Fruit fly (Drosophila melanogaster) whole organism, adult: ENCODE results near the gene CG7011.

Source experiments
- CG11617 ChIP-seq: fragments of 200-800 bp; sonication (Bioruptor generic); optimal IDR thresholded peaks from 2 replicates; lab custom pipeline; 2017; ENCODE audit warnings: mild to moderate bottlenecking, missing biosample characterization, missing genetic modification reagents, missing genetic modification characterization
- CG12768 ChIP-seq: fragments of 200-800 bp; sonication (Bioruptor generic); optimal IDR thresholded peaks from 2 replicates; lab custom pipeline; 2017; ENCODE audit warnings: missing biosample characterization, missing genetic modification characterization, mild to moderate bottlenecking, moderate library complexity, missing genetic modification reagents
- CG14711 ChIP-seq: fragments of 200-800 bp; sonication (Bioruptor generic); optimal IDR thresholded peaks from 2 replicates; lab custom pipeline; 2018; ENCODE audit warnings: missing biosample characterization, mild to moderate bottlenecking, missing genetic modification characterization, moderate library complexity
- CG1620 ChIP-seq: fragments of 200-800 bp; sonication (Bioruptor generic); optimal IDR thresholded peaks from 2 replicates; lab custom pipeline; 2016; ENCODE audit warnings: missing biosample characterization, missing genetic modification characterization
- CG33017 ChIP-seq: fragments of 200-800 bp; sonication (Bioruptor generic); optimal IDR thresholded peaks from 2 replicates; lab custom pipeline; 2018; ENCODE audit warnings: missing biosample characterization, mild to moderate bottlenecking, missing genetic modification characterization, moderate library complexity
- CG7101 ChIP-seq: fragments of 200-800 bp; sonication (Bioruptor generic); optimal IDR thresholded peaks from 2 replicates; lab custom pipeline; 2018; ENCODE audit warnings: missing biosample characterization, mild to moderate bottlenecking, missing genetic modification characterization, moderate library complexity
- Crg-1 ChIP-seq: fragments of 200-800 bp; sonication (Bioruptor generic); optimal IDR thresholded peaks from 2 replicates; lab custom pipeline; 2016; ENCODE audit warnings: missing biosample characterization, missing genetic modification characterization
- Hr96 ChIP-seq: fragments of 200-800 bp; sonication (Bioruptor generic); optimal IDR thresholded peaks from 2 replicates; lab custom pipeline; 2016; ENCODE audit warnings: missing biosample characterization, missing genetic modification characterization
- kay ChIP-seq: fragments of 200-800 bp; sonication (Bioruptor generic); peaks from one replicate; lab custom pipeline; 2016; ENCODE audit warnings: missing biosample characterization, missing genetic modification characterization, borderline replicate concordance
- ovo ChIP-seq: fragments of 200-800 bp; sonication (Bioruptor generic); optimal IDR thresholded peaks from 2 replicates; lab custom pipeline; 2016; ENCODE audit warnings: missing biosample characterization, missing genetic modification characterization
- pad ChIP-seq: fragments of 200-800 bp; sonication (Bioruptor generic); optimal IDR thresholded peaks from 3 replicates; lab custom pipeline; 2017; ENCODE audit warnings: missing biosample characterization, missing genetic modification characterization, mild to moderate bottlenecking, moderate library complexity, missing genetic modification reagents
- toe ChIP-seq: fragments of 200-800 bp; sonication (Bioruptor generic); optimal IDR thresholded peaks from 2 replicates; lab custom pipeline; 2016; ENCODE audit warnings: missing biosample characterization, missing genetic modification characterization

- TF ChIP-seq CG14711 (tag; lab: Kevin White, UChicago) (no peak), kay (GFP tag; lab: Kevin White, UChicago) (no peak), CG12768 (no peak), CG7101 (tag; lab: Kevin White, UChicago) (no peak), ovo (GFP tag; lab: Kevin White, UChicago) (no peak), CG33017 (tag; lab: Kevin White, UChicago) (no peak), Hr96 (GFP tag; lab: Kevin White, UChicago) (no peak), pad (GFP tag; lab: Kevin White, UChicago) (no peak), Crg-1 (GFP tag; lab: Kevin White, UChicago) (no peak), CG1620 (no peak), toe (GFP tag; lab: Kevin White, UChicago) (no peak), CG11617 (GFP tag; lab: Kevin White, UChicago) (no peak)
Observed at dm6 chr3L:15197978-15198377, 34.5 kb upstream of the CG7011 start.
